Worm (Caenorhabditis elegans): ENCODE data around the gene F52E10.4.

The F52E10.4 gene

DNA sequence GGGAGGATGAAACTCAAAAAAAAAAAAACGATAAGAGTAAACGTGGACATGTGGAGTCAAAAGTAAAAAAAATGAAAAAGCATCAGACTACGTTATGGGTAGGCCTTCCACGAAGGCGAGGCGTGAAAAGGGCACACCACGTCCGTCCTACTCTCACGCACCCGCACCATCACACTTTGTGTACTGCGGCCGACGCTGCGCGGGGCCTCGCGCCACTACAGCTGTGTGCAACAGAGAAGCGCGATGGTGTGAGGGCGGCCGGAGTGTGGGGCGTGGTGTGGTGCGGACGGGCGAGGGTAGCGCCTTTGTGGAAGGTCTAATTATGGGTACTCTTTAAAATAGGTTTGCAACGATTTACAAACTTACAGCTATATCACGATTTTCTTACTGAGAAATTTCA lies 25.4 kb upstream of the F52E10.4 start:
- TF ChIP-seq nhr-76 (tag; optimal IDR thresholded peaks at IDR 0.05) (no peak), mab-5 (tag; optimal IDR thresholded peaks at IDR 0.05) (no peak), mls-2 (tag; optimal IDR thresholded peaks at IDR 0.05) (no peak), snpc-4 (tag; optimal IDR thresholded peaks at IDR 0.05) (no peak), cnd-1 (tag; optimal IDR thresholded peaks at IDR 0.05) (no peak), nhr-28 (tag; optimal IDR thresholded peaks at IDR 0.05) (no peak), tbx-8 (GFP tag; optimal IDR thresholded peaks at IDR 0.05) (no peak), ham-2 (GFP tag; optimal IDR thresholded peaks at IDR 0.05) (no peak), blmp-1 (tag; optimal IDR thresholded peaks at IDR 0.05) (no peak), sem-2 (GFP tag; optimal IDR thresholded peaks at IDR 0.05) (no peak), drap-1 (GFP tag; optimal IDR thresholded peaks at IDR 0.05) (no peak), elt-3 (tag; optimal IDR thresholded peaks at IDR 0.05) (no peak), hlh-1 (tag; optimal IDR thresholded peaks at IDR 0.05) (no peak), flh-1 (GFP tag; optimal IDR thresholded peaks at IDR 0.05) (no peak), ces-1 (GFP tag; optimal IDR thresholded peaks at IDR 0.05) (no peak), sptf-1 (tag; optimal IDR thresholded peaks at IDR 0.05) (no peak), ceh-39 (tag; optimal IDR thresholded peaks at IDR 0.05) (no peak)

DNA sequence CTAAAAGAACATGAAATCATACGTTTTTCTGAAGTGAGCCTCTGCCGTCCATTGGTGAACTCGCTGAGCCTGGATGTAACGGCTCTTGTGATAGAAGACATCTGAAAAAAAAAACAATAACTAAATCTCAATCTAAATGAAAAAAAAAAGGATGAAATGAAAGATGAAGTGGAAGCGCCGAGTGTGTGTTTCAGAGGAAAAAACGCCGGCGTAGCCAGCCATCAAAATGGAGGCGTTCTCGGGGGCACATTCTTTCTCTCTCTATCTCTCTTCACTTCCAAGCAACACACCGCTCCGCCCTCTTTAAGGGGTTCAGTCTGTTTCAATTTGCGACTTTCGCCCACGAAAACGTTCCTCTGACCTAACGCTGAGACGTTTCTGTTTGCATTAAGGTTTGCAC lies 24.8 kb upstream of the F52E10.4 start, which contains the start of gene T01B4.3:
T01B4.3 (minus strand) TSS at position 101 of the 400 bp plus-strand sequence.
- TF ChIP-seq M03D4.4 (tag; optimal IDR thresholded peaks at IDR 0.05) (no peak), ham-2 (GFP tag; optimal IDR thresholded peaks at IDR 0.05) (no peak), ztf-11 (tag; optimal IDR thresholded peaks at IDR 0.05) (no peak), drap-1 (GFP tag; optimal IDR thresholded peaks at IDR 0.05) (no peak), elt-3 (tag; optimal IDR thresholded peaks at IDR 0.05) (no peak), tbx-8 (GFP tag; optimal IDR thresholded peaks at IDR 0.05) (no peak), nhr-28 (tag; optimal IDR thresholded peaks at IDR 0.05) (no peak), blmp-1 (tag; optimal IDR thresholded peaks at IDR 0.05) (no peak), sptf-1 (tag; optimal IDR thresholded peaks at IDR 0.05) (no peak), cnd-1 (tag; optimal IDR thresholded peaks at IDR 0.05) (no peak), ceh-43 (GFP tag; optimal IDR thresholded peaks at IDR 0.05) (no peak), lin-13 (tag; optimal IDR thresholded peaks at IDR 0.05) (no peak), pha-4 (tag; optimal IDR thresholded peaks at IDR 0.05) (no peak), ceh-83 (GFP tag; optimal IDR thresholded peaks at IDR 0.05) (no peak), elt-1 (tag; optimal IDR thresholded peaks at IDR 0.05; ENCODE audit: borderline replicate concordance, insufficient read depth) (no peak), mls-2 (tag; optimal IDR thresholded peaks at IDR 0.05) (no peak), flh-1 (GFP tag; optimal IDR thresholded peaks at IDR 0.05) (no peak), nhr-2 (tag; optimal IDR thresholded peaks at IDR 0.05) (no peak)

DNA sequence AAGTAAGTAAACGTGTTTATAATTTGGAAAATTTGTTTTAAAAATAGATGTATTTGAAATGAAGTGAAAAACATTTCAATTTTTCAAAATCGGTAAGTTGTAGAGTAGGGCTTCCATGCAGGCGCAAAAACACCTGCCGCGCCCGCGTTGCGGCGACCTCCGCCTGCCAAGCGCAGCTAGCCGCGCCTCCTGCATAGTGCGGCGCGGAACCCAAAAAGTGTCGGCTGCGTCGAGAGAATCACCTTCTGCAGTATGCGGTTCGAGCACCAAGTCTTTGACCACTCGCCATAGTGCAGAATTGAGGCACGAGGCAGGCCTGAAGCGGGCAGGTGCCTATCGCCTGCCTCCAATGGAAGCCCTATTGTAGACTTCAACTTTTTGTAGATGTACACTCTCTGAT lies 16.9 kb upstream of the F52E10.4 start:
- TF ChIP-seq mep-1 (tag; optimal IDR thresholded peaks at IDR 0.05), result no peak
- TF ChIP-seq M03D4.4 (tag; optimal IDR thresholded peaks at IDR 0.05), result no peak
- no peak for TF ChIP-seq lin-32 (GFP tag; optimal IDR thresholded peaks at IDR 0.05)
- TF ChIP-seq elt-3 (tag; optimal IDR thresholded peaks at IDR 0.05), result no peak
- TF ChIP-seq lin-13 (tag; optimal IDR thresholded peaks at IDR 0.05), result no peak
- no peak for TF ChIP-seq ces-1 (GFP tag; optimal IDR thresholded peaks at IDR 0.05)
- TF ChIP-seq sptf-1 (tag; optimal IDR thresholded peaks at IDR 0.05), result no peak
- TF ChIP-seq nhr-28 (tag; optimal IDR thresholded peaks at IDR 0.05), result no peak
- TF ChIP-seq drap-1 (GFP tag; optimal IDR thresholded peaks at IDR 0.05), result no peak
- no peak for TF ChIP-seq cnd-1 (tag; optimal IDR thresholded peaks at IDR 0.05)
- no peak for TF ChIP-seq ceh-83 (GFP tag; optimal IDR thresholded peaks at IDR 0.05)
- no peak for TF ChIP-seq elt-1 (tag; optimal IDR thresholded peaks at IDR 0.05; ENCODE audit: borderline replicate concordance, insufficient read depth)
- no peak for TF ChIP-seq mls-2 (tag; optimal IDR thresholded peaks at IDR 0.05)
- TF ChIP-seq flh-1 (GFP tag; optimal IDR thresholded peaks at IDR 0.05), result no peak

DNA sequence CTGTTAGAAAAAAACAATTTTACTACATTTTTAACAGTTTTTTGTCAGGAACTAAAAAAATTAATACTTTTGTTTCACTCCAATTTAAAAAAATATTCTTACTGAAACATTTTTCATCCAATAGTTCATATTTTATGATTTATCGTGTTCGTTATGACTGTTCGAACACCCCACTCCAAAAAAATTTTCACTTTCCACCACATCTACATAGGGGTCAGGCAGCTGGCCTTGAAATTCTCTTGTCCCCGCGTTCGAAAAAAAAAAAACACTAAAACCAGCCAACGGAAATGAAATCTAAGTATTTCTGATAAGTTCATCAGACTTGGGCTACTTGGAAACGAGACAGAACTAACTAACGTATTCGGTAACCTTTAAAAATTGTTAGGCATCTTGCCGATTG lies 13.3 kb upstream of the F52E10.4 start, which contains the start of gene twk-22:
twk-22 (plus strand) TSS at position 301 of the 400 bp plus-strand sequence.
- TF ChIP-seq ces-1 (GFP tag; optimal IDR thresholded peaks at IDR 0.05), result no peak

DNA sequence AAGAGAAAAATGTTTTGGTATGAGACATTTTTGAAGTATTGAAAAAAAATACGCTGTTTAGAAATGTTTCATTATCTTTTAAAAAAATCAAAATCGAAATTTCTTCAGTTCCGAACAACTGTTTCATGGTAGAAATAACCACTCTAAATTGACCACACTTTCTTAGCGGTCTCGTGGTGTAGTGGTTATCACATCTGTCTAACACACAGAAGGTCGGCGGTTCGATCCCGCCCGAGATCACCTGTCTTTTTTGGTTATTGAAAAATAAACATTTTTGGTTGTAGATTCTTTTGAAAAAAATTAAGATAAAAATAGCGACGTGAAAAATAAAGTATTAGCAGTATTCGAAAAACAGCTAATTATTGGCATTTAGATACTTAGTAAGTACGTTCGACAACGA lies 7.6 kb upstream of the F52E10.4 start:
- TF ChIP-seq ham-2 (GFP tag; optimal IDR thresholded peaks at IDR 0.05) (no peak), lin-32 (GFP tag; optimal IDR thresholded peaks at IDR 0.05) (no peak), snpc-4 (tag; optimal IDR thresholded peaks at IDR 0.05) (no peak), ztf-11 (tag; optimal IDR thresholded peaks at IDR 0.05) (no peak), ces-1 (GFP tag; optimal IDR thresholded peaks at IDR 0.05) (no peak), tbx-8 (GFP tag; optimal IDR thresholded peaks at IDR 0.05) (no peak), unc-62 (GFP tag; optimal IDR thresholded peaks at IDR 0.05) (no peak), blmp-1 (tag; optimal IDR thresholded peaks at IDR 0.05) (no peak), sem-2 (GFP tag; optimal IDR thresholded peaks at IDR 0.05) (no peak), zip-8 (tag; optimal IDR thresholded peaks at IDR 0.05) (no peak), mab-5 (tag; optimal IDR thresholded peaks at IDR 0.05) (no peak)
